Fruit fly (Drosophila melanogaster): ENCODE data around the gene croc.

dm6 chr3L:21450486-21450885 lies 25.8 kb downstream of the croc start:
- TF ChIP-seq psq (optimal IDR thresholded peaks at IDR 0.05) (no peak), usp (GFP tag; optimal IDR thresholded peaks at IDR 0.05) (no peak)
